Fruit fly (Drosophila melanogaster) whole organism, prepupa: Measurements from ENCODE around the gene tank.

Source experiments
- Blimp-1 ChIP-seq: fragments of 200-800 bp; sonication (Bioruptor generic); optimal IDR thresholded peaks from 3 replicates; lab custom pipeline; 2017; ENCODE audit warnings: missing biosample characterization, missing genetic modification characterization, mild to moderate bottlenecking, moderate library complexity, missing genetic modification reagents
- CG10631 ChIP-seq: fragments of 200-800 bp; sonication (Bioruptor generic); optimal IDR thresholded peaks from 2 replicates; lab custom pipeline; 2016; ENCODE audit warnings: missing biosample characterization, missing genetic modification characterization
- CG10669 ChIP-seq: fragments of 200-800 bp; sonication (Bioruptor generic); optimal IDR thresholded peaks from 3 replicates; lab custom pipeline; 2018; ENCODE audit warnings: missing biosample characterization, mild to moderate bottlenecking, missing genetic modification characterization, moderate library complexity
- CG11294 ChIP-seq: fragments of 200-800 bp; sonication (Bioruptor generic); IDR thresholded peaks from 2 replicates; pipeline ENCODE4 v1.3.6; 2022; ENCODE audit warnings: missing biosample characterization, missing genetic modification characterization
- CG11762 ChIP-seq: fragments of 200-800 bp; sonication (Bioruptor generic); optimal IDR thresholded peaks from 3 replicates; lab custom pipeline; 2016; ENCODE audit warnings: missing biosample characterization, missing genetic modification characterization; ENCODE audit not compliant: insufficient read depth
- CG15336 ChIP-seq: fragments of 200-800 bp; sonication (Bioruptor generic); IDR thresholded peaks from 2 replicates; pipeline ENCODE4 v1.3.6; 2022; ENCODE audit warnings: missing biosample characterization, missing genetic modification characterization
- CG1621 ChIP-seq: fragments of 200-800 bp; sonication (Bioruptor generic); optimal IDR thresholded peaks from 3 replicates; lab custom pipeline; 2018; ENCODE audit warnings: missing biosample characterization, mild to moderate bottlenecking, missing genetic modification characterization
- CG3032 ChIP-seq: fragments of 200-800 bp; optimal IDR thresholded peaks from 2 replicates; lab custom pipeline; 2019; ENCODE audit warnings: missing biosample characterization, mild to moderate bottlenecking, missing genetic modification characterization, moderate library complexity
- CG34406 ChIP-seq: fragments of 200-800 bp; sonication (Bioruptor generic); optimal IDR thresholded peaks from 3 replicates; lab custom pipeline; 2016; ENCODE audit warnings: missing biosample characterization, missing genetic modification characterization
- CG3919 ChIP-seq: fragments of 200-800 bp; sonication (Bioruptor generic); optimal IDR thresholded peaks from 3 replicates; lab custom pipeline; 2016; ENCODE audit warnings: missing biosample characterization, missing genetic modification characterization
- CG4318 ChIP-seq: fragments of 200-800 bp; sonication (Bioruptor generic); optimal IDR thresholded peaks from 3 replicates; lab custom pipeline; 2017; ENCODE audit warnings: missing biosample characterization, mild to moderate bottlenecking, missing genetic modification characterization
- CG6276 ChIP-seq: fragments of 200-800 bp; sonication (Bioruptor generic); optimal IDR thresholded peaks from 2 replicates; lab custom pipeline; 2017; ENCODE audit warnings: missing biosample characterization, mild to moderate bottlenecking, missing genetic modification characterization
- CG6792 ChIP-seq: fragments of 200-800 bp; sonication (Bioruptor generic); optimal IDR thresholded peaks from 3 replicates; lab custom pipeline; 2016; ENCODE audit warnings: missing biosample characterization, missing genetic modification characterization
- CG6854 ChIP-seq: fragments of 200-800 bp; sonication (Bioruptor generic); optimal IDR thresholded peaks from 2 replicates; lab custom pipeline; 2017; ENCODE audit warnings: missing biosample characterization, mild to moderate bottlenecking, missing genetic modification characterization
- CG8119 ChIP-seq: fragments of 200-800 bp; sonication (Bioruptor generic); IDR thresholded peaks from 3 replicates; pipeline ENCODE4 v1.3.6; 2022; ENCODE audit warnings: missing biosample characterization, missing genetic modification characterization
- CG8319 ChIP-seq: fragments of 200-800 bp; sonication (Bioruptor generic); optimal IDR thresholded peaks from 3 replicates; lab custom pipeline; 2016; ENCODE audit warnings: missing biosample characterization, missing genetic modification characterization
- CG8632 ChIP-seq: fragments of 200-800 bp; sonication (Bioruptor generic); optimal IDR thresholded peaks from 3 replicates; lab custom pipeline; 2016; ENCODE audit warnings: missing biosample characterization, missing genetic modification characterization
- CG9139 ChIP-seq: fragments of 200-800 bp; sonication (Bioruptor generic); optimal IDR thresholded peaks from 3 replicates; lab custom pipeline; 2017; ENCODE audit warnings: missing biosample characterization, mild to moderate bottlenecking, missing genetic modification characterization
- Eip78C ChIP-seq: fragments of 200-800 bp; sonication (Bioruptor generic); peaks from one replicate; lab custom pipeline; 2016; ENCODE audit warnings: missing biosample characterization, missing genetic modification characterization
- Eip93F ChIP-seq: fragments of 200-800 bp; sonication (Bioruptor generic); optimal IDR thresholded peaks from 2 replicates; lab custom pipeline; 2016; ENCODE audit warnings: missing biosample characterization, mild to moderate bottlenecking, missing genetic modification characterization
- Ets21C ChIP-seq: fragments of 200-800 bp; sonication (Bioruptor generic); optimal IDR thresholded peaks from 3 replicates; lab custom pipeline; 2016; ENCODE audit warnings: missing biosample characterization, missing genetic modification characterization
- Ets96B ChIP-seq: fragments of 200-800 bp; optimal IDR thresholded peaks from 2 replicates; lab custom pipeline; 2019; ENCODE audit warnings: missing biosample characterization, mild to moderate bottlenecking, missing genetic modification characterization, moderate library complexity
- Gug ChIP-seq: fragments of 200-800 bp; sonication (Bioruptor generic); IDR thresholded peaks from 2 replicates; pipeline ENCODE4 v1.3.6; 2022; ENCODE audit warnings: missing biosample characterization, missing genetic modification characterization
- Hr38 ChIP-seq: sonication (Bioruptor generic); optimal IDR thresholded peaks from 2 replicates; lab custom pipeline; 2016; ENCODE audit warnings: missing biosample characterization, missing genetic modification characterization
- Hr39 ChIP-seq: fragments of 200-800 bp; sonication (Bioruptor generic); optimal IDR thresholded peaks from 2 replicates; lab custom pipeline; 2016; ENCODE audit warnings: missing biosample characterization, missing genetic modification characterization
- Hr4 ChIP-seq: fragments of 200-800 bp; sonication (Bioruptor generic); optimal IDR thresholded peaks from 3 replicates; lab custom pipeline; 2016; ENCODE audit warnings: missing biosample characterization, missing genetic modification characterization
- Lpt ChIP-seq: fragments of 200-800 bp; sonication (Bioruptor generic); optimal IDR thresholded peaks from 3 replicates; lab custom pipeline; 2016; ENCODE audit warnings: missing biosample characterization, missing genetic modification characterization
- Smox ChIP-seq: fragments of 200-800 bp; sonication (Bioruptor generic); optimal IDR thresholded peaks from 3 replicates; lab custom pipeline; 2016; ENCODE audit warnings: missing biosample characterization, missing genetic modification characterization
- Sox102F ChIP-seq: fragments of 200-800 bp; sonication (Bioruptor generic); optimal IDR thresholded peaks from 2 replicates; lab custom pipeline; 2016; ENCODE audit warnings: missing biosample characterization, mild to moderate bottlenecking, missing genetic modification characterization
- Sox14 ChIP-seq: fragments of 200-800 bp; sonication (Bioruptor generic); optimal IDR thresholded peaks from 3 replicates; lab custom pipeline; 2016; ENCODE audit warnings: missing biosample characterization, missing genetic modification characterization
- Sox15 ChIP-seq: fragments of 200-800 bp; sonication (Bioruptor generic); optimal IDR thresholded peaks from 3 replicates; lab custom pipeline; 2016; ENCODE audit warnings: missing biosample characterization, missing genetic modification characterization
- acj6 ChIP-seq: fragments of 200-800 bp; sonication (Bioruptor generic); optimal IDR thresholded peaks from 3 replicates; lab custom pipeline; 2016; ENCODE audit warnings: missing biosample characterization, missing genetic modification characterization
- cyc ChIP-seq: fragments of 200-800 bp; sonication (Bioruptor generic); optimal IDR thresholded peaks from 3 replicates; lab custom pipeline; 2016; ENCODE audit warnings: missing biosample characterization, missing genetic modification characterization
- dac ChIP-seq: fragments of 200-800 bp; sonication (Bioruptor generic); optimal IDR thresholded peaks from 2 replicates; lab custom pipeline; 2017; ENCODE audit warnings: missing biosample characterization, mild to moderate bottlenecking, missing genetic modification characterization
- dsx ChIP-seq: fragments of 200-800 bp; optimal IDR thresholded peaks from 3 replicates; lab custom pipeline; 2019; ENCODE audit warnings: missing biosample characterization, mild to moderate bottlenecking, missing genetic modification characterization, moderate library complexity; ENCODE audit not compliant: poor library complexity, severe bottlenecking
- eg ChIP-seq: fragments of 200-800 bp; sonication (Bioruptor generic); IDR thresholded peaks from 3 replicates; pipeline ENCODE4 v1.3.6; 2022; ENCODE audit warnings: missing biosample characterization, missing genetic modification characterization
- esn ChIP-seq: fragments of 200-800 bp; sonication (Bioruptor generic); optimal IDR thresholded peaks from 2 replicates; lab custom pipeline; 2016; ENCODE audit warnings: missing biosample characterization, mild to moderate bottlenecking, missing genetic modification characterization, moderate library complexity
- fd59A ChIP-seq: fragments of 200-800 bp; sonication (Bioruptor generic); optimal IDR thresholded peaks from 2 replicates; lab custom pipeline; 2017; ENCODE audit warnings: missing biosample characterization, mild to moderate bottlenecking, missing genetic modification characterization, missing genetic modification reagents
- fd85E ChIP-seq: fragments of 200-800 bp; sonication (Bioruptor generic); optimal IDR thresholded peaks from 3 replicates; lab custom pipeline; 2016; ENCODE audit warnings: missing biosample characterization, missing genetic modification characterization
- fkh ChIP-seq: fragments of 200-800 bp; sonication (Bioruptor generic); optimal IDR thresholded peaks from 3 replicates; lab custom pipeline; 2017; ENCODE audit warnings: missing biosample characterization, mild to moderate bottlenecking, missing genetic modification characterization, moderate library complexity
- net ChIP-seq: fragments of 200-800 bp; sonication (Bioruptor generic); optimal IDR thresholded peaks from 3 replicates; lab custom pipeline; 2016; ENCODE audit warnings: missing biosample characterization, missing genetic modification characterization
- pdm3 ChIP-seq: fragments of 200-800 bp; sonication (Bioruptor generic); optimal IDR thresholded peaks from 3 replicates; lab custom pipeline; 2016; ENCODE audit warnings: missing biosample characterization, missing genetic modification characterization
- salr ChIP-seq, 2 experiments: fragments of 200-800 bp; sonication (Bioruptor generic); optimal IDR thresholded peaks; 3 replicates each; lab custom pipeline; 2016 to 2018; ENCODE audit warnings: missing biosample characterization in 2 of 2, missing genetic modification characterization in 2 of 2, mild to moderate bottlenecking in 1 of 2
- spab ChIP-seq: fragments of 200-800 bp; sonication (Bioruptor generic); optimal IDR thresholded peaks from 2 replicates; lab custom pipeline; 2017; ENCODE audit warnings: missing biosample characterization, mild to moderate bottlenecking, missing genetic modification characterization, missing genetic modification reagents
- ss ChIP-seq, 2 experiments: fragments of 200-800 bp; sonication (Bioruptor generic); optimal IDR thresholded peaks; 2 replicates in 1 of 2; 3 replicates in 1 of 2; lab custom pipeline; 2017 to 2018; ENCODE audit warnings: mild to moderate bottlenecking in 2 of 2, missing biosample characterization in 2 of 2, missing genetic modification characterization in 2 of 2, moderate library complexity in 1 of 2
- svp ChIP-seq: fragments of 200-800 bp; sonication (Bioruptor generic); peaks from one replicate; lab custom pipeline; 2016; ENCODE audit warnings: missing biosample characterization, missing genetic modification characterization
- topi ChIP-seq: fragments of 200-800 bp; sonication (Bioruptor generic); optimal IDR thresholded peaks from 3 replicates; lab custom pipeline; 2016; ENCODE audit warnings: missing biosample characterization, missing genetic modification characterization

tank gene

dm6 chr2L:4837772-4838397 is at the start of gene tank, which contains the start of gene CG12194 (continued):
- peak; percentile 100 for TF ChIP-seq Sox14 (GFP tag; lab: Kevin White, UChicago)
- peak; percentile 99 for TF ChIP-seq Lpt
- TF ChIP-seq Blimp-1 (GFP tag; lab: Kevin White, UChicago), result peak; percentile 82
- TF ChIP-seq CG11762 (GFP tag; lab: Kevin White, UChicago), result peak; percentile 99
- peak; percentile 98 for TF ChIP-seq CG3032
- TF ChIP-seq Gug (GFP tag; lab: Robert Waterston, UW), result peak; percentile 99
- peak; percentile 99 for TF ChIP-seq Ets96B
- peak; percentile 96 for TF ChIP-seq dsx

- no peak for TF ChIP-seq acj6
- no peak for TF ChIP-seq Smox (GFP tag; lab: Kevin White, UChicago)
- 0 out of 3 replicates have a peak, but pooled peaks have one; percentile 12 for TF ChIP-seq CG8119 (GFP tag; lab: Robert Waterston, UW)
- TF ChIP-seq CG34406, result no peak
- TF ChIP-seq ss (GFP tag; optimal IDR thresholded peaks at IDR 0.05; lab: Kevin White, UChicago), result no peak
- TF ChIP-seq fkh (GFP tag; lab: Kevin White, UChicago), result no peak
Measured at dm6 chr2L:4886645-4887044, 48.8 kb upstream of the tank start.

- TF ChIP-seq Ets21C (GFP tag; lab: Kevin White, UChicago), result no peak
- TF ChIP-seq CG4318, result no peak
- peak; percentile 60 for TF ChIP-seq Eip78C (GFP tag; lab: Kevin White, UChicago)
- TF ChIP-seq CG3919 (GFP tag; lab: Kevin White, UChicago), result no peak
- no peak for TF ChIP-seq Sox102F (GFP tag; lab: Kevin White, UChicago)
- no peak for TF ChIP-seq fd85E
- no peak for TF ChIP-seq Hr39 (GFP tag; lab: Kevin White, UChicago)
- TF ChIP-seq topi (GFP tag; lab: Kevin White, UChicago), result no peak
- no peak for TF ChIP-seq Hr38 (GFP tag; lab: Kevin White, UChicago)
- TF ChIP-seq CG10669 (GFP tag; lab: Kevin White, UChicago), result peak; percentile 23
- no peak for TF ChIP-seq CG1621 (tag; lab: Kevin White, UChicago)
- peak; percentile 45 for TF ChIP-seq CG3032
- no peak for TF ChIP-seq CG10631 (GFP tag; lab: Kevin White, UChicago)
- TF ChIP-seq esn (GFP tag; lab: Kevin White, UChicago), result peak; percentile 28
- no peak for TF ChIP-seq CG9139
- no peak for TF ChIP-seq CG8632 (GFP tag; lab: Kevin White, UChicago)
- no peak for TF ChIP-seq CG15336 (GFP tag; lab: Robert Waterston, UW)
- TF ChIP-seq CG8319 (GFP tag; lab: Kevin White, UChicago), result no peak
- TF ChIP-seq spab (GFP tag; lab: Kevin White, UChicago), result peak; percentile 35
- 0 out of 2 replicates have a peak, but pooled peaks have one; percentile 29 for TF ChIP-seq CG11294 (GFP tag; lab: Robert Waterston, UW)
- TF ChIP-seq Sox15 (GFP tag; lab: Kevin White, UChicago), result no peak
- peak; percentile 3 for TF ChIP-seq net
- no peak for TF ChIP-seq Eip93F (GFP tag; lab: Kevin White, UChicago)
- no peak for TF ChIP-seq Lpt
- TF ChIP-seq salr (GFP tag; optimal IDR thresholded peaks at IDR 0.05; lab: Kevin White, UChicago), result peak in 1 of 2 experiments; percentile 31
- TF ChIP-seq dac (GFP tag; lab: Kevin White, UChicago), result no peak
- no peak for TF ChIP-seq CG6854 (GFP tag; lab: Kevin White, UChicago)
- TF ChIP-seq fd59A (GFP tag; lab: Kevin White, UChicago), result no peak
- no peak for TF ChIP-seq svp (GFP tag; lab: Kevin White, UChicago)
- no peak for TF ChIP-seq cyc (GFP tag; lab: Kevin White, UChicago)
- TF ChIP-seq CG11762 (GFP tag; lab: Kevin White, UChicago), result peak; percentile 14
- TF ChIP-seq Gug (GFP tag; lab: Robert Waterston, UW), result no peak
- TF ChIP-seq fkh (GFP tag; lab: Kevin White, UChicago), result no peak
- TF ChIP-seq ss (GFP tag; optimal IDR thresholded peaks at IDR 0.05; lab: Kevin White, UChicago), result peak in 1 of 2 experiments; percentile 32
- peak; percentile 7 for TF ChIP-seq acj6
- TF ChIP-seq CG6276, result peak; percentile 67
- no peak for TF ChIP-seq CG6792
- peak; percentile 54 for TF ChIP-seq Hr4 (GFP tag; lab: Kevin White, UChicago)
- TF ChIP-seq eg, result peak; percentile 53; the same call in 2 of the 3 replicates
- TF ChIP-seq pdm3 (GFP tag; lab: Kevin White, UChicago), result peak; percentile 50
Measured at dm6 chr2L:4886132-4886531, 48.3 kb upstream of the tank start.
